Fruit fly (Drosophila melanogaster): ENCODE data around the gene Hyls1.

Gene Hyls1

DNA sequence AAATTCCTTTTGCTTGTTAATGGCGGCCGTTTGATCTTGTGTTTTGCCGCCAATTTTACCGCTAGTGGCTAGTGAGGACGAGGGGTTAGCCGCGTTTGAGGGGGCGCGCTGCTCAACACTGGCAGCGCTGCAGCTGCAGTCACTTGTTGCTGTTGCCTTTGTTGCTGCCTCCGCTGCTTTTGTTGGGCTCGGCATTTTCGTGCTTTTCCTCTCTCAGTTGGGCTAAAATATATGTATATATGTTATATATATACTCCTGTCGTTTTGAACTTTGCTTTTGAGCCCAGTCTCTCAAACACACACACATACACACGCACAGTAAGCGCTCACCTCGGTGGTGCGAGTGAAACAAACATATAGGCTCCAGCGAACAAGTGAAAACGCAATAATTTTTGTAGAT is 27.6 kb downstream of the Hyls1 start:
- TF ChIP-seq C15 (GFP tag; IDR thresholded peaks at IDR 0.05), result no peak
- TF ChIP-seq knrl (GFP tag; IDR thresholded peaks at IDR 0.05; ENCODE audit: partially characterized antibody), result no peak
- no peak for TF ChIP-seq CG7745 (tag; optimal IDR thresholded peaks at IDR 0.05)
- peak; percentile 83 for TF ChIP-seq cg (GFP tag; optimal IDR thresholded peaks at IDR 0.05)
- TF ChIP-seq gsb (GFP tag; IDR thresholded peaks at IDR 0.05), result no peak
- TF ChIP-seq sr (GFP tag; IDR thresholded peaks at IDR 0.05), result 0 out of 3 replicates have a peak, but pooled peaks have one; percentile 8
- TF ChIP-seq da (GFP tag; optimal IDR thresholded peaks at IDR 0.05), result no peak
- TF ChIP-seq Deaf1 (tag; optimal IDR thresholded peaks at IDR 0.05), result peak; percentile 24
- TF ChIP-seq sna (GFP tag; IDR thresholded peaks at IDR 0.05; ENCODE audit: partially characterized antibody), result no peak
- no peak for TF ChIP-seq bsh (GFP tag; optimal IDR thresholded peaks at IDR 0.05)
- peak; percentile 72; the same call in 2 of the 3 replicates for TF ChIP-seq ci (GFP tag; IDR thresholded peaks at IDR 0.05)
- no peak for TF ChIP-seq CG15514 (GFP tag; optimal IDR thresholded peaks at IDR 0.05)
- peak; percentile 9 for TF ChIP-seq CG6765 (GFP tag; optimal IDR thresholded peaks at IDR 0.05)
- no peak for TF ChIP-seq CG11456 (GFP tag; IDR thresholded peaks at IDR 0.05)
- no peak for TF ChIP-seq GATAe (GFP tag; conservative IDR thresholded peaks at IDR 0.05)
- TF ChIP-seq CG18619 (GFP tag; optimal IDR thresholded peaks at IDR 0.05), result no peak
- no peak for TF ChIP-seq Hand (GFP tag; optimal IDR thresholded peaks at IDR 0.05)
- no peak for TF ChIP-seq fd3F (GFP tag; optimal IDR thresholded peaks at IDR 0.05)
- no peak for TF ChIP-seq CG10979 (tag; optimal IDR thresholded peaks at IDR 0.05)
- TF ChIP-seq Optix (GFP tag; IDR thresholded peaks at IDR 0.05), result no peak
- no peak for TF ChIP-seq dmrt11E (tag; optimal IDR thresholded peaks at IDR 0.05)
- no peak for TF ChIP-seq CG17328 (GFP tag; IDR thresholded peaks at IDR 0.05)
- TF ChIP-seq br (optimal IDR thresholded peaks at IDR 0.05), result no peak
- TF ChIP-seq CG2875 (GFP tag; optimal IDR thresholded peaks at IDR 0.05), result no peak
- no peak for TF ChIP-seq CG6272 (GFP tag; IDR thresholded peaks at IDR 0.05)
- no peak for TF ChIP-seq CG6791 (GFP tag; IDR thresholded peaks at IDR 0.05; ENCODE audit: partially characterized antibody)
- TF ChIP-seq croc (GFP tag; conservative IDR thresholded peaks at IDR 0.05), result no peak
- peak; percentile 65; the same call in 3 of the 4 replicates for TF ChIP-seq chinmo (GFP tag; IDR thresholded peaks at IDR 0.05; ENCODE audit: partially characterized antibody)
- no peak for TF ChIP-seq prd (optimal IDR thresholded peaks at IDR 0.05)
- no peak; the same call in 2 of the 3 replicates for TF ChIP-seq prd (GFP tag; IDR thresholded peaks at IDR 0.05)
- TF ChIP-seq Hmx (GFP tag; optimal IDR thresholded peaks at IDR 0.05), result no peak
- TF ChIP-seq nom (GFP tag; optimal IDR thresholded peaks at IDR 0.05), result peak; percentile 73
- no peak for TF ChIP-seq CG13894 (tag; optimal IDR thresholded peaks at IDR 0.05)
- TF ChIP-seq pan (optimal IDR thresholded peaks at IDR 0.05), result no peak
- TF ChIP-seq pan (GFP tag; optimal IDR thresholded peaks at IDR 0.05 in 1 of 2, IDR thresholded peaks at IDR 0.05 in 1 of 2), result peak in 1 of 2 experiments; percentile 74
- TF ChIP-seq CG11504 (tag; optimal IDR thresholded peaks at IDR 0.05), result peak; percentile 11
- TF ChIP-seq CG6175 (GFP tag; IDR thresholded peaks at IDR 0.05), result no peak
- TF ChIP-seq CG11723 (GFP tag; optimal IDR thresholded peaks at IDR 0.05), result no peak
- TF ChIP-seq CG7987 (GFP tag; optimal IDR thresholded peaks at IDR 0.05), result peak; percentile 16
- TF ChIP-seq zfh2 (GFP tag; optimal IDR thresholded peaks at IDR 0.05), result no peak
- no peak for TF ChIP-seq Gsc (GFP tag; IDR thresholded peaks at IDR 0.05)
- no peak for TF ChIP-seq dm (GFP tag; optimal IDR thresholded peaks at IDR 0.05)
- TF ChIP-seq ap (GFP tag; IDR thresholded peaks at IDR 0.05), result no peak
- peak; percentile 62 for TF ChIP-seq corto (GFP tag; optimal IDR thresholded peaks at IDR 0.05)
- TF ChIP-seq Lim3 (GFP tag; IDR thresholded peaks at IDR 0.05), result no peak
- no peak for TF ChIP-seq gcm (GFP tag; optimal IDR thresholded peaks at IDR 0.05)
- no peak for TF ChIP-seq CG12942 (GFP tag; optimal IDR thresholded peaks at IDR 0.05)
- TF ChIP-seq Nf-YC (tag; optimal IDR thresholded peaks at IDR 0.05), result no peak
- no peak for TF ChIP-seq CG14860 (GFP tag; IDR thresholded peaks at IDR 0.05; ENCODE audit: partially characterized antibody)
- TF ChIP-seq Spps (tag; optimal IDR thresholded peaks at IDR 0.05), result no peak
- TF ChIP-seq CG11093 (GFP tag; IDR thresholded peaks at IDR 0.05), result no peak
